Worm (Caenorhabditis elegans): ENCODE results near the gene F45D3.3.

The F45D3.3 gene

ce11 chrV:12560328-12560782 lies 10.2 kb upstream of the F45D3.3 start, which contains the start of gene sel-1:
sel-1 (plus strand) TSS chrV:12560732.
- TF ChIP-seq swsn-7 (tag; optimal IDR thresholded peaks at IDR 0.05) (peak; percentile 25), lin-35 (GFP tag; optimal IDR thresholded peaks at IDR 0.05) (peak; percentile 3 to 50), mep-1 (tag; optimal IDR thresholded peaks at IDR 0.05) (peak; percentile 42), nhr-47 (tag; optimal IDR thresholded peaks at IDR 0.05) (peak; percentile 2), F16B12.6 (tag; optimal IDR thresholded peaks at IDR 0.05) (peak; percentile 1), unc-98 (GFP tag; IDR thresholded peaks at IDR 0.05) (no peak), lsy-2 (tag; optimal IDR thresholded peaks at IDR 0.05) (peak; percentile 33 to 47), nhr-77 (tag; optimal IDR thresholded peaks at IDR 0.05) (no peak), sptf-1 (tag; optimal IDR thresholded peaks at IDR 0.05) (no peak), unc-62 (GFP tag; optimal IDR thresholded peaks at IDR 0.05) (no peak), egl-27 (tag; optimal IDR thresholded peaks at IDR 0.05) (no peak), nhr-19 (GFP tag; conservative IDR thresholded peaks at IDR 0.05) (peak; percentile 22), snu-23 (GFP tag; optimal IDR thresholded peaks at IDR 0.05) (peak; percentile 36), efl-1 (optimal IDR thresholded peaks at IDR 0.05) (peak in 1 of 2 experiments; percentile 41), efl-1 (GFP tag; optimal IDR thresholded peaks at IDR 0.05 in 1 of 2) (peak in 1 of 2 experiments; percentile 40), blmp-1 (tag; optimal IDR thresholded peaks at IDR 0.05) (peak; percentile 30), nhr-71 (tag; optimal IDR thresholded peaks at IDR 0.05) (peak; percentile 38), lir-3 (tag; optimal IDR thresholded peaks at IDR 0.05; ENCODE audit: poor library complexity) (no peak), nhr-20 (tag; optimal IDR thresholded peaks at IDR 0.05) (peak; percentile 12), nhr-90 (tag; optimal IDR thresholded peaks at IDR 0.05; ENCODE audit: poor library complexity) (peak; percentile 29), xbp-1 (tag; optimal IDR thresholded peaks at IDR 0.05) (peak; percentile 66), nhr-237 (tag; optimal IDR thresholded peaks at IDR 0.05) (no peak), dpl-1 (GFP tag; optimal IDR thresholded peaks at IDR 0.05) (peak in 1 of 3 experiments; percentile 37), rnt-1 (tag; optimal IDR thresholded peaks at IDR 0.05) (peak; percentile 14)

DNA sequence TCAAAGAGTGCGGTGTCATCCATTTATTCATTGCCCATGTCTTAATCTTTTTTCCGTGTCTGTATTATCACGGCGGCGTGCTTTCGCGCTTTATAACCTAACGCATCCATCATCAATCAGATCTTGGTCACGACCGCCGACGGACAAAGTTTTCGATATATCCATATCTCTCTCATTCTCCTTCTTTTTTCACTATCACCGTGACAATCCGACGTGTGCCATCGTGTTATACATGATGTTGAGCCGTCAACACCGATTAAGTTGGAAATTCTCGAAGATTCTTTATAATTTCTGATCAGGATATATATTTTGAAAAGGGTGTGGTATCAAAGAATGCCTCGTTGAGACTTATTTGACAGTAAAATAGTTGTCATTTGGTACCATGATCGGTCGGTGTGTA lies 6.7 kb upstream of the F45D3.3 start:
- peak in 1 of 3 experiments; percentile 6 for TF ChIP-seq dpl-1 (GFP tag; optimal IDR thresholded peaks at IDR 0.05)
- TF ChIP-seq unc-86 (tag; optimal IDR thresholded peaks at IDR 0.05): no peak
- peak; percentile 22 for TF ChIP-seq mep-1 (tag; optimal IDR thresholded peaks at IDR 0.05)
- no peak for TF ChIP-seq isw-1 (GFP tag; IDR thresholded peaks at IDR 0.05)
- no peak for TF ChIP-seq zip-4 (GFP tag; optimal IDR thresholded peaks at IDR 0.05)
- TF ChIP-seq nhr-90 (tag; optimal IDR thresholded peaks at IDR 0.05; ENCODE audit: poor library complexity): peak; percentile 55
- TF ChIP-seq hpl-2 (GFP tag; optimal IDR thresholded peaks at IDR 0.05): no peak
- TF ChIP-seq nhr-85 (tag): peak; percentile 92
- TF ChIP-seq mef-2 (tag; optimal IDR thresholded peaks at IDR 0.05): no peak
- TF ChIP-seq nhr-237 (tag; optimal IDR thresholded peaks at IDR 0.05): no peak
- TF ChIP-seq elt-3 (tag; optimal IDR thresholded peaks at IDR 0.05): peak; percentile 10 to 90 (median 75)
- no peak for TF ChIP-seq efl-1 (optimal IDR thresholded peaks at IDR 0.05)
- no peak for TF ChIP-seq efl-1 (GFP tag; optimal IDR thresholded peaks at IDR 0.05 in 1 of 2)
- TF ChIP-seq aha-1 (tag; optimal IDR thresholded peaks at IDR 0.05): no peak
- TF ChIP-seq ces-1 (GFP tag; optimal IDR thresholded peaks at IDR 0.05): no peak
- TF ChIP-seq ceh-8 (GFP tag; optimal IDR thresholded peaks at IDR 0.05): no peak
- peak; percentile 61 for TF ChIP-seq nhr-20 (tag; optimal IDR thresholded peaks at IDR 0.05)
- peak; percentile 25 for TF ChIP-seq snu-23 (GFP tag; optimal IDR thresholded peaks at IDR 0.05)
- TF ChIP-seq ztf-4 (tag; optimal IDR thresholded peaks at IDR 0.05): no peak
- peak; percentile 39 for TF ChIP-seq unc-130 (tag; optimal IDR thresholded peaks at IDR 0.05)
- TF ChIP-seq ets-5 (GFP tag; IDR thresholded peaks at IDR 0.05): no peak
- TF ChIP-seq irx-1 (tag; optimal IDR thresholded peaks at IDR 0.05): no peak
- TF ChIP-seq nhr-71 (tag; optimal IDR thresholded peaks at IDR 0.05): peak; percentile 74
- TF ChIP-seq nhr-76 (tag; optimal IDR thresholded peaks at IDR 0.05): no peak
- TF ChIP-seq dsc-1 (tag; optimal IDR thresholded peaks at IDR 0.05): peak; percentile 5
- peak; percentile 35 for TF ChIP-seq pax-3 (tag; optimal IDR thresholded peaks at IDR 0.05)
- no peak for TF ChIP-seq hlh-4 (tag; optimal IDR thresholded peaks at IDR 0.05)
- TF ChIP-seq ceh-82 (tag; optimal IDR thresholded peaks at IDR 0.05): no peak
- TF ChIP-seq pag-3 (tag; optimal IDR thresholded peaks at IDR 0.05; ENCODE audit: borderline replicate concordance, insufficient read depth): no peak
- peak in 1 of 2 experiments; percentile 23 for TF ChIP-seq mdl-1 (tag; optimal IDR thresholded peaks at IDR 0.05)
- no peak for TF ChIP-seq C34B4.2 (tag; optimal IDR thresholded peaks at IDR 0.05)
- no peak for TF ChIP-seq C16A3.4 (tag; optimal IDR thresholded peaks at IDR 0.05)
- no peak for TF ChIP-seq nhr-84 (tag; optimal IDR thresholded peaks at IDR 0.05)
- no peak for TF ChIP-seq sox-4 (tag; optimal IDR thresholded peaks at IDR 0.05)
- TF ChIP-seq unc-30 (tag; optimal IDR thresholded peaks at IDR 0.05): no peak
- TF ChIP-seq unc-98 (GFP tag; IDR thresholded peaks at IDR 0.05): no peak
- TF ChIP-seq tlp-1 (tag; optimal IDR thresholded peaks at IDR 0.05): no peak

All from whole organism, L1 larva.